Worm (Caenorhabditis elegans) whole organism, L4 larva: ENCODE results near the gene nas-21.
"Not testable (repeated sequence)": the region's sequence is repeated elsewhere in the genome, so short reads cannot be mapped to it uniquely, and the experiment has no call there.

Experiments used
- F10B5.3 ChIP-seq: sonication (generic microtip); optimal IDR thresholded peaks from 2 replicates; lab custom pipeline; 2016; ENCODE audit warnings: mild to moderate bottlenecking, missing genetic modification characterization, missing compliant biosample characterization
- F37D6.2 ChIP-seq: sonication (generic microtip); optimal IDR thresholded peaks from 2 replicates; lab custom pipeline; 2016; ENCODE audit warnings: mild to moderate bottlenecking, missing genetic modification characterization, missing compliant biosample characterization
- R02D3.7 ChIP-seq: fragments of 150-350 bp; sonication (generic microtip); optimal IDR thresholded peaks from 3 replicates; lab custom pipeline; 2014; ENCODE audit warnings: missing biosample characterization, missing genetic modification characterization
- T20F7.1 ChIP-seq: fragments of 200-800 bp; sonication (Bioruptor generic); optimal IDR thresholded peaks from 2 replicates; lab custom pipeline; 2018; ENCODE audit warnings: mild to moderate bottlenecking, missing genetic modification characterization, missing compliant biosample characterization
- Y48G9A.11 ChIP-seq: fragments of 200-800 bp; sonication (Bioruptor generic); IDR thresholded peaks from 2 replicates; pipeline ENCODE4 v1.3.6; 2022; ENCODE audit warnings: missing genetic modification reagents, missing genetic modification characterization, missing compliant biosample characterization
- Y5F2A.4 ChIP-seq: fragments of 200-800 bp; sonication (Bioruptor generic); optimal IDR thresholded peaks from 2 replicates; lab custom pipeline; 2018; ENCODE audit warnings: mild to moderate bottlenecking, missing genetic modification characterization, missing compliant biosample characterization
- aha-1 ChIP-seq: fragments of 150-350 bp; peaks from one replicate; lab custom pipeline; 2014; ENCODE audit warnings: missing biosample characterization, missing genetic modification characterization
- attf-4 ChIP-seq: sonication (generic microtip); optimal IDR thresholded peaks from 3 replicates; lab custom pipeline; 2017; ENCODE audit warnings: missing biosample characterization, missing genetic modification characterization
- ceh-32 ChIP-seq: sonication (generic microtip); optimal IDR thresholded peaks from 2 replicates; lab custom pipeline; 2016; ENCODE audit warnings: mild to moderate bottlenecking, missing genetic modification characterization, missing compliant biosample characterization; ENCODE audit not compliant: poor library complexity
- ctbp-1 ChIP-seq: fragments of 200-800 bp; sonication (Bioruptor generic); IDR thresholded peaks from 2 replicates; pipeline ENCODE4 v1.3.6; 2022; ENCODE audit warnings: missing genetic modification reagents, missing genetic modification characterization, missing compliant biosample characterization
- daf-12 ChIP-seq: fragments of 150-350 bp; optimal IDR thresholded peaks from 2 replicates; lab custom pipeline; 2014; ENCODE audit warnings: missing biosample characterization, missing genetic modification reagents, missing genetic modification characterization
- daf-16 ChIP-seq, 3 experiments: sonication (generic microtip); optimal IDR thresholded peaks; 2 replicates each; lab custom pipeline; 2016 to 2017; ENCODE audit warnings: missing genetic modification characterization in 3 of 3, missing genetic modification reagents in 3 of 3, mild to moderate bottlenecking in 2 of 3, missing compliant biosample characterization in 2 of 3, missing biosample characterization in 1 of 3, moderate library complexity in 1 of 3
- dpl-1 ChIP-seq: fragments of 150-350 bp; optimal IDR thresholded peaks from 2 replicates; lab custom pipeline; 2014; ENCODE audit warnings: missing biosample characterization, missing genetic modification reagents, missing genetic modification characterization
- egl-43 ChIP-seq: fragments of 200-800 bp; sonication (Bioruptor generic); IDR thresholded peaks from 2 replicates; pipeline ENCODE4 v1.3.6; 2022; ENCODE audit warnings: missing genetic modification reagents, missing genetic modification characterization, missing compliant biosample characterization
- hif-1 ChIP-seq, 2 experiments: sonication (generic microtip); optimal IDR thresholded peaks; 2 replicates each; lab custom pipeline; 2016 to 2017; ENCODE audit warnings: missing compliant biosample characterization in 2 of 2, missing genetic modification characterization in 2 of 2, missing genetic modification reagents in 2 of 2, missing genotype in 2 of 2, mild to moderate bottlenecking in 1 of 2
- hlh-11 ChIP-seq: fragments of 200-800 bp; sonication (Bioruptor generic); optimal IDR thresholded peaks from 2 replicates; lab custom pipeline; 2018; ENCODE audit warnings: mild to moderate bottlenecking, missing genetic modification characterization, missing compliant biosample characterization
- hlh-30 ChIP-seq: sonication (generic microtip); optimal IDR thresholded peaks from 2 replicates; lab custom pipeline; 2017; ENCODE audit warnings: antibody characterized with exemption, mild to moderate bottlenecking, missing genetic modification characterization, missing compliant biosample characterization; ENCODE audit not compliant: insufficient read depth
- hmg-1.1 ChIP-seq: fragments of 200-800 bp; sonication (Bioruptor generic); IDR thresholded peaks from 2 replicates; pipeline ENCODE4 v1.3.6; 2022; ENCODE audit warnings: missing genetic modification reagents, missing genetic modification characterization, missing compliant biosample characterization
- lin-13 ChIP-seq: fragments of 150-350 bp; optimal IDR thresholded peaks from 2 replicates; lab custom pipeline; 2014; ENCODE audit warnings: missing biosample characterization, missing genetic modification reagents, missing genetic modification characterization
- lir-3 ChIP-seq: sonication (generic microtip); optimal IDR thresholded peaks from 2 replicates; lab custom pipeline; 2016; ENCODE audit warnings: mild to moderate bottlenecking, missing genetic modification characterization, missing compliant biosample characterization
- mes-2 ChIP-seq: sonication (generic microtip); optimal IDR thresholded peaks from 2 replicates; lab custom pipeline; 2016; ENCODE audit warnings: missing genotype, mild to moderate bottlenecking, missing genetic modification characterization, missing compliant biosample characterization; ENCODE audit not compliant: poor library complexity, severe bottlenecking
- mxl-3 ChIP-seq: fragments of 200-800 bp; sonication (Bioruptor generic); optimal IDR thresholded peaks from 2 replicates; lab custom pipeline; 2018; ENCODE audit warnings: mild to moderate bottlenecking, missing genetic modification characterization, missing compliant biosample characterization
- nhr-102 ChIP-seq: sonication (generic microtip); optimal IDR thresholded peaks from 2 replicates; lab custom pipeline; 2016; ENCODE audit warnings: mild to moderate bottlenecking, missing genetic modification characterization, moderate library complexity, missing compliant biosample characterization
- nhr-11 ChIP-seq: fragments of 150-350 bp; optimal IDR thresholded peaks from 2 replicates; lab custom pipeline; 2014; ENCODE audit warnings: missing biosample characterization, missing genetic modification characterization
- nhr-25 ChIP-seq: sonication (generic microtip); optimal IDR thresholded peaks from 2 replicates; lab custom pipeline; 2017; ENCODE audit warnings: missing genetic modification characterization, mild to moderate bottlenecking, missing compliant biosample characterization, antibody characterized with exemption, moderate library complexity, borderline replicate concordance; ENCODE audit not compliant: insufficient read depth
- nhr-28 ChIP-seq: fragments of 150-350 bp; optimal IDR thresholded peaks from 2 replicates; lab custom pipeline; 2014; ENCODE audit warnings: missing biosample characterization, missing genetic modification characterization
- nhr-77 ChIP-seq: fragments of 150-350 bp; optimal IDR thresholded peaks from 2 replicates; lab custom pipeline; 2014; ENCODE audit warnings: missing biosample characterization, missing genetic modification characterization
- pha-4 ChIP-seq, 2 experiments: fragments of 150-350 bp in 1 of 2; fragments of 200-800 bp in 1 of 2; sonication (Bioruptor generic) in 1 of 2; IDR thresholded peaks in 1 of 2; optimal IDR thresholded peaks in 1 of 2; 2 replicates each; pipeline versions ENCODE4 v1.3.6 to Lab custom; 2014 to 2022; ENCODE audit warnings: missing genetic modification characterization in 2 of 2, missing genetic modification reagents in 2 of 2, missing biosample characterization in 1 of 2, missing compliant biosample characterization in 1 of 2
- rbr-2 ChIP-seq: sonication (generic microtip); optimal IDR thresholded peaks from 2 replicates; lab custom pipeline; 2016; ENCODE audit warnings: missing genotype, missing genetic modification characterization, missing compliant biosample characterization
- set-16 ChIP-seq: fragments of 200-800 bp; sonication (Bioruptor generic); IDR thresholded peaks from 2 replicates; pipeline ENCODE4 v1.3.6; 2022; ENCODE audit warnings: missing genetic modification reagents, missing genetic modification characterization, missing compliant biosample characterization
- spr-1 ChIP-seq: sonication (generic microtip); optimal IDR thresholded peaks from 2 replicates; lab custom pipeline; 2016; ENCODE audit warnings: mild to moderate bottlenecking, missing genetic modification characterization, missing compliant biosample characterization
- unc-62 ChIP-seq, 3 experiments: fragments of 150-350 bp in 1 of 3; sonication (generic microtip); optimal IDR thresholded peaks in 2 of 3; peaks in 1 of 3; 1 replicate in 1 of 3; 2 replicates in 2 of 3; lab custom pipeline; 2014 to 2017; ENCODE audit warnings: missing biosample characterization in 3 of 3, missing genetic modification characterization in 3 of 3, missing genetic modification reagents in 3 of 3, missing genotype in 1 of 3

nas-21 gene

ce11 chrV:11504853-11505397 lies 32.6 kb downstream of the nas-21 start, which contains the start of the genes C55A6.1 and C55A6.10 (continued):
- TF ChIP-seq mes-2 (peak; percentile 89), hlh-30 (peak; percentile 49), spr-1 (tag; lab: Kevin White, UChicago) (peak; percentile 62), hlh-11 (peak; percentile 61), egl-43 (GFP tag; lab: Robert Waterston, UW) (peak; percentile 78; the same call in 1 of the 2 replicates), aha-1 (tag; lab: Kevin White, UChicago) (peak; percentile 55), nhr-77 (tag; lab: Kevin White, UChicago) (peak; percentile 11), Y48G9A.11 (GFP tag; lab: Robert Waterston, UW) (0 out of 2 replicates have a peak, but pooled peaks have one; percentile 54), lin-13 (GFP tag; lab: Kevin White, UChicago) (peak; percentile 42), nhr-28 (tag; lab: Kevin White, UChicago) (peak; percentile 12), hmg-1.1 (GFP tag; lab: Robert Waterston, UW) (peak; percentile 91), ctbp-1 (GFP tag; lab: Robert Waterston, UW) (peak; percentile 95), T20F7.1 (GFP tag; lab: Kevin White, UChicago) (peak; percentile 36), R02D3.7 (tag; lab: Kevin White, UChicago) (peak; percentile 5), set-16 (peak; percentile 54; the same call in 1 of the 2 replicates), F37D6.2 (peak; percentile 63), mxl-3 (peak; percentile 41), pha-4 (GFP tag; IDR thresholded peaks at IDR 0.05; lab: Robert Waterston, UW) (peak; percentile 88), rbr-2 (tag; lab: Kevin White, UChicago) (peak; percentile 81), hif-1 (tag; optimal IDR thresholded peaks at IDR 0.05; lab: Kevin White, UChicago) (peak in 1 of 2 experiments; percentile 23)
- not testable (repeated sequence) for TF ChIP-seq pha-4 (tag; optimal IDR thresholded peaks at IDR 0.05; lab: Kevin White, UChicago)

ce11 chrV:11506347-11506746 lies 34.0 kb downstream of the nas-21 start:
- TF ChIP-seq F10B5.3 (tag; lab: Kevin White, UChicago) (no peak), hlh-11 (peak; percentile 51), nhr-11 (tag; lab: Kevin White, UChicago) (peak; percentile 24), daf-12 (no peak), ceh-32 (tag; lab: Kevin White, UChicago) (no peak), nhr-77 (tag; lab: Kevin White, UChicago) (no peak), daf-16 (GFP tag; optimal IDR thresholded peaks at IDR 0.05; lab: Kevin White, UChicago) (peak in 1 of 2 experiments; percentile 97), daf-16 (tag; optimal IDR thresholded peaks at IDR 0.05; lab: Kevin White, UChicago) (no peak)

ce11 chrV:11508773-11509172 lies 36.4 kb downstream of the nas-21 start, which contains the start of gene ttll-5:
Gene ttll-5 (plus strand): TSS chrV:11509060.
- TF ChIP-seq Y5F2A.4 (GFP tag; lab: Kevin White, UChicago) (no peak), dpl-1 (GFP tag; lab: Kevin White, UChicago) (no peak), nhr-28 (tag; lab: Kevin White, UChicago) (peak; percentile 36), spr-1 (tag; lab: Kevin White, UChicago) (no peak), daf-12 (no peak), attf-4 (tag; lab: Kevin White, UChicago) (no peak), nhr-25 (tag; lab: Kevin White, UChicago) (peak; percentile 8), nhr-102 (tag; lab: Kevin White, UChicago) (no peak), lir-3 (no peak)

- TF ChIP-seq unc-62 (GFP tag; optimal IDR thresholded peaks at IDR 0.05 in 1 of 2; lab: Kevin White, UChicago) (peak in 1 of 2 experiments; percentile 34), unc-62 (tag; optimal IDR thresholded peaks at IDR 0.05; lab: Kevin White, UChicago) (no peak), daf-16 (GFP tag; optimal IDR thresholded peaks at IDR 0.05; lab: Kevin White, UChicago) (no peak), daf-16 (tag; optimal IDR thresholded peaks at IDR 0.05; lab: Kevin White, UChicago) (peak; percentile 9), spr-1 (tag; lab: Kevin White, UChicago) (no peak), nhr-102 (tag; lab: Kevin White, UChicago) (no peak)
These were observed 41.1 kb downstream of the nas-21 start, which contains the start of gene C55A6.3 for ce11 chrV:11513432-11513831. Gene C55A6.3 (minus strand): TSS chrV:11513532.
